Worm (Caenorhabditis elegans) whole organism, L1 larva: Measurements from ENCODE around the gene gldi-7.

Experiments used
- alr-1 ChIP-seq: fragments of 200-800 bp; sonication (Bioruptor generic); optimal IDR thresholded peaks from 2 replicates; lab custom pipeline; 2018; ENCODE audit warnings: borderline replicate concordance, mild to moderate bottlenecking, missing genetic modification characterization, missing compliant biosample characterization
- ama-1 ChIP-seq: fragments of 150-350 bp; optimal IDR thresholded peaks from 2 replicates; lab custom pipeline; 2014
- ceh-63 ChIP-seq: fragments of 200-800 bp; sonication (Bioruptor generic); optimal IDR thresholded peaks from 2 replicates; lab custom pipeline; 2018; ENCODE audit warnings: mild to moderate bottlenecking, missing genetic modification characterization, missing compliant biosample characterization
- egl-27 ChIP-seq, 2 experiments: fragments of 150-350 bp in 1 of 2; sonication (generic microtip); optimal IDR thresholded peaks; 3 replicates each; lab custom pipeline; 2017 to 2018; ENCODE audit warnings: missing biosample characterization in 2 of 2, missing genetic modification characterization in 2 of 2, missing genetic modification reagents in 2 of 2
- fkh-10 ChIP-seq: sonication (generic microtip); optimal IDR thresholded peaks from 2 replicates; lab custom pipeline; 2017; ENCODE audit warnings: missing biosample characterization, missing genetic modification reagents, missing genetic modification characterization
- lsy-2 ChIP-seq, 2 experiments: fragments of 150-350 bp; optimal IDR thresholded peaks; 2 replicates each; lab custom pipeline; 2014; ENCODE audit warnings: missing biosample characterization in 2 of 2, missing genetic modification characterization in 2 of 2
- mep-1 ChIP-seq: fragments of 150-350 bp; optimal IDR thresholded peaks from 2 replicates; lab custom pipeline; 2014; ENCODE audit warnings: missing biosample characterization, missing genetic modification characterization
- nhr-77 ChIP-seq: fragments of 150-350 bp; optimal IDR thresholded peaks from 2 replicates; lab custom pipeline; 2014; ENCODE audit warnings: missing biosample characterization, missing genetic modification characterization
- pag-3 ChIP-seq: sonication (generic microtip); optimal IDR thresholded peaks from 2 replicates; lab custom pipeline; 2017; ENCODE audit warnings: missing genetic modification characterization, mild to moderate bottlenecking, missing compliant biosample characterization, antibody characterized with exemption, borderline replicate concordance; ENCODE audit not compliant: insufficient read depth
- vab-15 ChIP-seq: sonication (generic microtip); optimal IDR thresholded peaks from 2 replicates; lab custom pipeline; 2017; ENCODE audit warnings: missing genotype, mild to moderate bottlenecking, missing genetic modification characterization, missing compliant biosample characterization

- no peak for TF ChIP-seq egl-27 (tag; optimal IDR thresholded peaks at IDR 0.05; lab: Kevin White, UChicago)
- TF ChIP-seq alr-1 (tag; lab: Kevin White, UChicago), result no peak
- no peak for TF ChIP-seq ceh-63 (GFP tag; lab: Kevin White, UChicago)
- no peak for TF ChIP-seq nhr-77 (tag; lab: Kevin White, UChicago)
- no peak for TF ChIP-seq mep-1
- TF ChIP-seq ama-1 (lab: Kevin White, UChicago), result no peak
- no peak for TF ChIP-seq fkh-10
- no peak for TF ChIP-seq lsy-2 (tag; optimal IDR thresholded peaks at IDR 0.05; lab: Kevin White, UChicago)
- TF ChIP-seq vab-15 (tag; lab: Kevin White, UChicago), result no peak
- TF ChIP-seq pag-3, result no peak
These were observed 44.2 kb upstream of the gldi-7 start, which contains the start of gene puf-5 for ce11 chrII:8575184-8575583.
